Fruit fly (Drosophila melanogaster) whole organism, embryonic: Measurements from ENCODE around the gene CG13898.

Source experiments
- Atf-2 ChIP-seq: fragments of 200-800 bp; sonication (Bioruptor generic); optimal IDR thresholded peaks from 2 replicates; lab custom pipeline; 2016; ENCODE audit warnings: missing biosample characterization, missing genetic modification characterization
- CG12769 ChIP-seq: fragments of 200-800 bp; sonication (Bioruptor generic); optimal IDR thresholded peaks from 2 replicates; lab custom pipeline; 2019; ENCODE audit warnings: missing biosample characterization, mild to moderate bottlenecking, missing genetic modification characterization, moderate library complexity
- CG13894 ChIP-seq: fragments of 200-800 bp; sonication (Bioruptor generic); optimal IDR thresholded peaks from 3 replicates; lab custom pipeline; 2018; ENCODE audit warnings: missing biosample characterization, mild to moderate bottlenecking, missing genetic modification characterization, moderate library complexity
- CG16813 ChIP-seq: fragments of 200-800 bp; sonication (Bioruptor generic); IDR thresholded peaks from 3 replicates; pipeline ENCODE4 v1.3.6; 2022; ENCODE audit warnings: missing biosample characterization, missing genetic modification characterization; ENCODE audit not compliant: partially characterized antibody
- CG17361 ChIP-seq: fragments of 200-800 bp; sonication (Bioruptor generic); IDR thresholded peaks from 3 replicates; pipeline ENCODE4 v1.3.6; 2022; ENCODE audit warnings: missing biosample characterization, missing genetic modification characterization
- CG18011 ChIP-seq: fragments of 200-800 bp; sonication (Bioruptor generic); optimal IDR thresholded peaks from 2 replicates; lab custom pipeline; 2017; ENCODE audit warnings: missing biosample characterization, missing genetic modification characterization, mild to moderate bottlenecking, moderate library complexity, missing genotype
- CG1832 ChIP-seq: fragments of 200-800 bp; sonication (Bioruptor generic); optimal IDR thresholded peaks from 2 replicates; lab custom pipeline; 2017; ENCODE audit warnings: missing biosample characterization, mild to moderate bottlenecking, missing genetic modification characterization, inconsistent platforms
- CG30403 ChIP-seq: fragments of 200-800 bp; sonication (Bioruptor generic); optimal IDR thresholded peaks from 3 replicates; lab custom pipeline; 2016; ENCODE audit warnings: missing biosample characterization, missing genetic modification characterization
- CG32532 ChIP-seq: fragments of 200-800 bp; sonication (Bioruptor generic); IDR thresholded peaks from 2 replicates; pipeline ENCODE4 v1.3.6; 2022; ENCODE audit warnings: missing biosample characterization, missing genetic modification characterization
- CG33213 ChIP-seq: fragments of 200-800 bp; sonication (Bioruptor generic); optimal IDR thresholded peaks from 3 replicates; lab custom pipeline; 2016; ENCODE audit warnings: missing biosample characterization, missing genetic modification characterization
- CG4404 ChIP-seq: fragments of 200-800 bp; sonication (Bioruptor generic); IDR thresholded peaks from 2 replicates; pipeline ENCODE4 v1.3.6; 2022; ENCODE audit warnings: missing biosample characterization, missing genetic modification characterization
- CG4707 ChIP-seq: fragments of 200-800 bp; sonication (Bioruptor generic); optimal IDR thresholded peaks from 2 replicates; lab custom pipeline; 2018; ENCODE audit warnings: missing biosample characterization, mild to moderate bottlenecking, missing genetic modification characterization, moderate library complexity
- CG6175 ChIP-seq: fragments of 200-800 bp; sonication (Bioruptor generic); IDR thresholded peaks from 3 replicates; pipeline ENCODE4 v1.3.6; 2022; ENCODE audit warnings: missing biosample characterization, missing genetic modification characterization
- CG7357 ChIP-seq: fragments of 200-800 bp; sonication (Bioruptor generic); IDR thresholded peaks from 3 replicates; pipeline ENCODE4 v1.3.6; 2022; ENCODE audit warnings: missing biosample characterization, missing genetic modification characterization
- CG8089 ChIP-seq: fragments of 200-800 bp; sonication (Bioruptor generic); optimal IDR thresholded peaks from 3 replicates; lab custom pipeline; 2016; ENCODE audit warnings: missing biosample characterization, missing genetic modification characterization
- CG8765 ChIP-seq: fragments of 200-800 bp; sonication (Bioruptor generic); IDR thresholded peaks from 2 replicates; pipeline ENCODE4 v1.3.6; 2022; ENCODE audit warnings: missing biosample characterization, missing genetic modification characterization
- CG9727 ChIP-seq: fragments of 200-800 bp; sonication (Bioruptor generic); optimal IDR thresholded peaks from 3 replicates; lab custom pipeline; 2017; ENCODE audit warnings: missing biosample characterization, mild to moderate bottlenecking, missing genetic modification characterization
- CG9797 ChIP-seq: fragments of 200-800 bp; sonication (Bioruptor generic); optimal IDR thresholded peaks from 3 replicates; lab custom pipeline; 2018; ENCODE audit warnings: missing biosample characterization, mild to moderate bottlenecking, missing genetic modification characterization
- Dfd ChIP-seq, 2 experiments: fragments of >200 bp; optimal IDR thresholded peaks; 2 replicates each; lab custom pipeline; 2017; ENCODE audit warnings: missing biosample characterization in 2 of 2, missing genetic modification characterization in 2 of 2
- Dp ChIP-seq: fragments of 200-800 bp; sonication (Bioruptor generic); optimal IDR thresholded peaks from 2 replicates; lab custom pipeline; 2018; ENCODE audit warnings: missing biosample characterization, mild to moderate bottlenecking, missing genetic modification characterization, moderate library complexity
- E2f2 ChIP-seq: fragments of 200-800 bp; sonication (Bioruptor generic); IDR thresholded peaks from 2 replicates; pipeline ENCODE4 v1.3.6; 2022; ENCODE audit warnings: missing biosample characterization, missing genetic modification characterization
- Gug ChIP-seq: fragments of 200-800 bp; sonication (Bioruptor generic); IDR thresholded peaks from 4 replicates; pipeline ENCODE4 v1.3.6; 2022; ENCODE audit warnings: missing biosample characterization, missing genetic modification characterization
- HLH4C ChIP-seq: fragments of 200-800 bp; sonication (Bioruptor generic); IDR thresholded peaks from 3 replicates; pipeline ENCODE4 v1.3.6; 2022; ENCODE audit warnings: missing biosample characterization, missing genetic modification characterization; ENCODE audit not compliant: partially characterized antibody
- Hand ChIP-seq: fragments of 200-800 bp; sonication (Bioruptor generic); optimal IDR thresholded peaks from 2 replicates; lab custom pipeline; 2017; ENCODE audit warnings: mild to moderate bottlenecking, missing biosample characterization, missing genetic modification reagents, missing genetic modification characterization
- Hmx ChIP-seq: fragments of 200-800 bp; sonication (Bioruptor generic); optimal IDR thresholded peaks from 2 replicates; lab custom pipeline; 2016; ENCODE audit warnings: missing biosample characterization, missing genetic modification characterization
- Hr39 ChIP-seq: fragments of >200 bp; optimal IDR thresholded peaks from 2 replicates; lab custom pipeline; 2017
- Med ChIP-seq: fragments of 200-800 bp; sonication (Bioruptor generic); peaks from one replicate; lab custom pipeline; 2016; ENCODE audit warnings: missing biosample characterization, missing genetic modification characterization, mild to moderate bottlenecking, inconsistent platforms, moderate library complexity
- Nf-YB ChIP-seq: fragments of 200-800 bp; sonication (Bioruptor generic); optimal IDR thresholded peaks from 3 replicates; lab custom pipeline; 2019; ENCODE audit warnings: missing biosample characterization, mild to moderate bottlenecking, missing genetic modification characterization, moderate library complexity
- Optix ChIP-seq: fragments of 200-800 bp; sonication (Bioruptor generic); IDR thresholded peaks from 3 replicates; pipeline ENCODE4 v1.3.6; 2022; ENCODE audit warnings: missing biosample characterization, missing genetic modification characterization
- Ptx1 ChIP-seq: fragments of 200-800 bp; sonication (Bioruptor generic); IDR thresholded peaks from 2 replicates; pipeline ENCODE4 v1.3.6; 2022; ENCODE audit warnings: missing biosample characterization, missing genetic modification characterization
- Rx ChIP-seq: fragments of 200-800 bp; sonication (Bioruptor generic); IDR thresholded peaks from 2 replicates; pipeline ENCODE4 v1.3.6; 2022; ENCODE audit warnings: missing biosample characterization, missing genetic modification characterization
- Scr ChIP-seq: fragments of 200-800 bp; sonication (Bioruptor generic); IDR thresholded peaks from 2 replicates; pipeline ENCODE4 v1.3.6; 2022; ENCODE audit warnings: missing biosample characterization, missing genetic modification characterization; ENCODE audit not compliant: partially characterized antibody
- Sry-β ChIP-seq: fragments of 200-800 bp; sonication (Bioruptor generic); optimal IDR thresholded peaks from 2 replicates; lab custom pipeline; 2018; ENCODE audit warnings: missing biosample characterization, mild to moderate bottlenecking, missing genetic modification characterization, moderate library complexity
- TFAM ChIP-seq: fragments of 200-800 bp; sonication (Bioruptor generic); optimal IDR thresholded peaks from 2 replicates; lab custom pipeline; 2017; ENCODE audit warnings: missing biosample characterization, missing genetic modification characterization, inconsistent platforms
- al ChIP-seq: fragments of 200-800 bp; sonication (Bioruptor generic); IDR thresholded peaks from 2 replicates; pipeline ENCODE4 v1.3.6; 2022; ENCODE audit warnings: missing biosample characterization, missing genetic modification characterization
- ara ChIP-seq: fragments of 200-800 bp; sonication (Bioruptor generic); IDR thresholded peaks from 2 replicates; pipeline ENCODE4 v1.3.6; 2022; ENCODE audit warnings: missing biosample characterization, missing genetic modification characterization
- bcd ChIP-seq: fragments of 200-800 bp; sonication (Bioruptor generic); optimal IDR thresholded peaks from 2 replicates; lab custom pipeline; 2017; ENCODE audit warnings: missing biosample characterization, mild to moderate bottlenecking, missing genetic modification characterization
- dmrt11E ChIP-seq: fragments of 200-800 bp; sonication (Bioruptor generic); optimal IDR thresholded peaks from 3 replicates; lab custom pipeline; 2018; ENCODE audit warnings: missing biosample characterization, mild to moderate bottlenecking, missing genetic modification characterization, moderate library complexity
- ems ChIP-seq: fragments of 200-800 bp; sonication (Bioruptor generic); optimal IDR thresholded peaks from 3 replicates; lab custom pipeline; 2016; ENCODE audit warnings: missing biosample characterization, missing genetic modification characterization
- inv ChIP-seq: fragments of 200-800 bp; sonication (Bioruptor generic); IDR thresholded peaks from 2 replicates; pipeline ENCODE4 v1.3.6; 2022; ENCODE audit warnings: missing biosample characterization, missing genetic modification characterization; ENCODE audit not compliant: partially characterized antibody
- kah ChIP-seq: fragments of 200-800 bp; sonication (Bioruptor generic); optimal IDR thresholded peaks from 2 replicates; lab custom pipeline; 2018; ENCODE audit warnings: missing biosample characterization, mild to moderate bottlenecking, missing genetic modification characterization
- kni ChIP-seq: fragments of 200-800 bp; sonication (Bioruptor generic); optimal IDR thresholded peaks from 3 replicates; lab custom pipeline; 2017; ENCODE audit warnings: mild to moderate bottlenecking, missing biosample characterization, missing genetic modification reagents, missing genetic modification characterization
- mirr ChIP-seq: fragments of 200-800 bp; sonication (Bioruptor generic); optimal IDR thresholded peaks from 3 replicates; lab custom pipeline; 2018; ENCODE audit warnings: missing biosample characterization, mild to moderate bottlenecking, missing genetic modification characterization
- onecut ChIP-seq: fragments of 200-800 bp; sonication (Bioruptor generic); IDR thresholded peaks from 2 replicates; pipeline ENCODE4 v1.3.6; 2022; ENCODE audit warnings: missing biosample characterization, missing genetic modification characterization
- otp ChIP-seq: fragments of 200-800 bp; sonication (Bioruptor generic); IDR thresholded peaks from 3 replicates; pipeline ENCODE4, ENCODE4 v1.3.6; 2022; ENCODE audit warnings: missing biosample characterization, missing genetic modification characterization
- pb ChIP-seq: fragments of 200-800 bp; sonication (Bioruptor generic); optimal IDR thresholded peaks from 3 replicates; lab custom pipeline; 2016; ENCODE audit warnings: missing biosample characterization, missing genetic modification characterization
- pfk ChIP-seq: fragments of 200-800 bp; sonication (Bioruptor generic); optimal IDR thresholded peaks from 2 replicates; lab custom pipeline; 2018; ENCODE audit warnings: missing biosample characterization, mild to moderate bottlenecking, missing genetic modification characterization, moderate library complexity
- sc ChIP-seq, 3 experiments: fragments of >200 bp in 2 of 3; fragments of 200-800 bp in 1 of 3; sonication (Bioruptor generic) in 1 of 3; optimal IDR thresholded peaks; 2 replicates in 2 of 3; 3 replicates in 1 of 3; lab custom pipeline; 2017; ENCODE audit warnings: mild to moderate bottlenecking in 1 of 3, missing biosample characterization in 1 of 3, missing genetic modification characterization in 1 of 3, missing genetic modification reagents in 1 of 3
- sd ChIP-seq: fragments of 200-800 bp; sonication (Bioruptor generic); optimal IDR thresholded peaks from 3 replicates; lab custom pipeline; 2018; ENCODE audit warnings: missing biosample characterization, mild to moderate bottlenecking, missing genetic modification characterization, moderate library complexity
- sug ChIP-seq: fragments of 200-800 bp; optimal IDR thresholded peaks from 2 replicates; lab custom pipeline; 2019; ENCODE audit warnings: missing biosample characterization, mild to moderate bottlenecking, missing genetic modification characterization, moderate library complexity
- tgo ChIP-seq: fragments of 200-800 bp; sonication (Bioruptor generic); IDR thresholded peaks from 3 replicates; pipeline ENCODE4 v1.3.6; 2022; ENCODE audit warnings: missing biosample characterization, missing genetic modification characterization

Gene CG13898

DNA sequence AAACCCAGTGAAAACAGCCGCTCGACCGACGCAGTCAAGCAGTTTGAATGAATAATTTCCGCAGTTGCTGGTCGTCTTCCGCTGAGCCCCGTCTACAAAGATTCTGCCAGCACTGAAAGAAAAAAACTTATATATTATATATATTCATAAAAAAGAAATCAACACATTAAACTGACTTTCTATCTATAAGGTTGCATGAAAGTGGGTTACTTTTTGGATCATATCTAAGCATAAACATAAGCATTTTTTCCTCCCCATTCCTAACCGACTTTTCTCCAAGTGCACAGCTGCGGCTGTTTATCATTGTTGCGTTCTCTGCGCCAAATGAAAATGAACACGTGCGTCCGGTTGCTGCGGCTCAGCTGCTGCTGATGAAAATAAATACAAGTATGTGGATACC, 16.5 kb upstream of the CG13898 start (continued):
- TF ChIP-seq sc (optimal IDR thresholded peaks at IDR 0.05; lab: Kevin White, UChicago) (no peak), sc (GFP tag; optimal IDR thresholded peaks at IDR 0.05; lab: Kevin White, UChicago) (peak; percentile 56), otp (GFP tag; lab: Robert Waterston, UW) (peak; percentile 70; the same call in 1 of the 3 replicates), Hmx (GFP tag; lab: Kevin White, UChicago) (no peak), CG32532 (GFP tag; lab: Robert Waterston, UW) (peak; percentile 73), CG18011 (no peak), sd (tag; lab: Kevin White, UChicago) (peak; percentile 5), CG1832 (GFP tag; lab: Kevin White, UChicago) (no peak), pfk (GFP tag; lab: Kevin White, UChicago) (no peak), dmrt11E (tag; lab: Kevin White, UChicago) (peak; percentile 45), CG17361 (GFP tag; lab: Robert Waterston, UW) (peak; percentile 66; the same call in 2 of the 3 replicates), Ptx1 (peak; percentile 79), Hr39 (lab: Kevin White, UChicago) (no peak), CG9797 (GFP tag; lab: Kevin White, UChicago) (no peak), inv (GFP tag; lab: Robert Waterston, UW) (no peak), TFAM (GFP tag; lab: Kevin White, UChicago) (no peak), CG30403 (GFP tag; lab: Kevin White, UChicago) (peak; percentile 68), CG8089 (no peak), onecut (GFP tag; lab: Robert Waterston, UW) (peak; percentile 76), E2f2 (GFP tag; lab: Robert Waterston, UW) (peak; percentile 38; the same call in 1 of the 2 replicates), al (GFP tag; lab: Robert Waterston, UW) (peak; percentile 38), HLH4C (GFP tag; lab: Robert Waterston, UW) (no peak), Optix (GFP tag; lab: Robert Waterston, UW) (peak; percentile 79), Dp (GFP tag; lab: Kevin White, UChicago) (no peak), mirr (GFP tag; lab: Kevin White, UChicago) (no peak), CG4707 (no peak), Atf-2 (GFP tag; lab: Kevin White, UChicago) (no peak), CG7357 (GFP tag; lab: Robert Waterston, UW) (peak; percentile 36; the same call in 1 of the 3 replicates), Dfd (GFP tag; optimal IDR thresholded peaks at IDR 0.05; lab: Kevin White, UChicago) (no peak), kah (peak; percentile 51), tgo (GFP tag; lab: Robert Waterston, UW) (peak; percentile 87), bcd (GFP tag; lab: Kevin White, UChicago) (peak; percentile 54), pb (GFP tag; lab: Kevin White, UChicago) (no peak), CG4404 (GFP tag; lab: Robert Waterston, UW) (peak; percentile 28; the same call in 1 of the 2 replicates), kni (GFP tag; lab: Kevin White, UChicago) (no peak), sug (tag; lab: Kevin White, UChicago) (peak; percentile 34), CG16813 (GFP tag; lab: Robert Waterston, UW) (no peak), CG12769 (tag; lab: Kevin White, UChicago) (no peak), Sry-β (GFP tag; lab: Kevin White, UChicago) (no peak), Gug (GFP tag; lab: Robert Waterston, UW) (peak; percentile 19; the same call in 1 of the 4 replicates), Scr (no peak), Med (peak; percentile 83), ara (GFP tag; lab: Robert Waterston, UW) (peak; percentile 81), CG8765 (GFP tag; lab: Robert Waterston, UW) (peak; percentile 11; the same call in 1 of the 2 replicates), Nf-YB (peak; percentile 20), CG13894 (tag; lab: Kevin White, UChicago) (no peak), CG6175 (GFP tag; lab: Robert Waterston, UW) (no peak), CG33213 (no peak), CG9727 (GFP tag; lab: Kevin White, UChicago) (peak; percentile 49), Rx (GFP tag; lab: Robert Waterston, UW) (peak; percentile 63), Hand (GFP tag; lab: Kevin White, UChicago) (no peak), ems (GFP tag; lab: Kevin White, UChicago) (peak; percentile 33)
